Fruit fly (Drosophila melanogaster) whole organism, embryonic: Measurements from ENCODE around the gene CG3434.

Experiments used
- Aef1 ChIP-seq: fragments of 200-800 bp; sonication (Bioruptor generic); IDR thresholded peaks from 3 replicates; pipeline ENCODE4 v1.3.6; 2022; ENCODE audit warnings: missing biosample characterization, missing genetic modification characterization
- Atf6 ChIP-seq: fragments of 200-800 bp; sonication (Bioruptor generic); IDR thresholded peaks from 2 replicates; pipeline ENCODE4 v1.3.6; 2022; ENCODE audit warnings: missing biosample characterization, missing genetic modification characterization
- B-H1 ChIP-seq: fragments of 200-800 bp; sonication (Bioruptor generic); IDR thresholded peaks from 3 replicates; pipeline ENCODE4 v1.3.6; 2022; ENCODE audit warnings: missing biosample characterization, missing genetic modification characterization
- CG10209 ChIP-seq: fragments of 200-800 bp; sonication (Bioruptor generic); optimal IDR thresholded peaks from 3 replicates; lab custom pipeline; 2017; ENCODE audit warnings: missing biosample characterization, mild to moderate bottlenecking, missing genetic modification characterization, missing genetic modification reagents
- CG11247 ChIP-seq: fragments of 200-800 bp; sonication (Bioruptor generic); IDR thresholded peaks from 2 replicates; pipeline ENCODE4 v1.3.6; 2022; ENCODE audit warnings: missing biosample characterization, missing genetic modification characterization
- CG12299 ChIP-seq: fragments of 200-800 bp; sonication (Bioruptor generic); optimal IDR thresholded peaks from 2 replicates; lab custom pipeline; 2018; ENCODE audit warnings: missing biosample characterization, mild to moderate bottlenecking, missing genetic modification characterization
- CG16863 ChIP-seq: fragments of 200-800 bp; sonication (Bioruptor generic); optimal IDR thresholded peaks from 3 replicates; lab custom pipeline; 2016; ENCODE audit warnings: missing biosample characterization, missing genetic modification characterization
- CG18476 ChIP-seq: fragments of 200-800 bp; sonication (Bioruptor generic); optimal IDR thresholded peaks from 2 replicates; lab custom pipeline; 2016; ENCODE audit warnings: missing biosample characterization, mild to moderate bottlenecking, missing genetic modification characterization
- CG2116 ChIP-seq: fragments of 200-800 bp; sonication (Bioruptor generic); optimal IDR thresholded peaks from 3 replicates; lab custom pipeline; 2018; ENCODE audit warnings: missing biosample characterization, mild to moderate bottlenecking, missing genetic modification characterization
- CG2129 ChIP-seq: fragments of 200-800 bp; sonication (Bioruptor generic); IDR thresholded peaks from 2 replicates; pipeline ENCODE4 v1.3.6; 2022; ENCODE audit warnings: missing biosample characterization, missing genetic modification characterization; ENCODE audit not compliant: partially characterized antibody
- CG33213 ChIP-seq: fragments of 200-800 bp; sonication (Bioruptor generic); optimal IDR thresholded peaks from 3 replicates; lab custom pipeline; 2016; ENCODE audit warnings: missing biosample characterization, missing genetic modification characterization
- CG34376 ChIP-seq: fragments of 200-800 bp; sonication (Bioruptor generic); optimal IDR thresholded peaks from 2 replicates; lab custom pipeline; 2018; ENCODE audit warnings: missing biosample characterization, mild to moderate bottlenecking, missing genetic modification characterization
- CG4360 ChIP-seq: fragments of 200-800 bp; sonication (Bioruptor generic); IDR thresholded peaks from 2 replicates; pipeline ENCODE4 v1.3.6; 2022; ENCODE audit warnings: missing biosample characterization, missing genetic modification characterization
- CG4820 ChIP-seq: fragments of 200-800 bp; sonication (Bioruptor generic); optimal IDR thresholded peaks from 3 replicates; lab custom pipeline; 2016; ENCODE audit warnings: missing biosample characterization, missing genetic modification characterization
- CG9797 ChIP-seq: fragments of 200-800 bp; sonication (Bioruptor generic); optimal IDR thresholded peaks from 3 replicates; lab custom pipeline; 2018; ENCODE audit warnings: missing biosample characterization, mild to moderate bottlenecking, missing genetic modification characterization
- Dad ChIP-seq: fragments of 200-800 bp; sonication (Bioruptor generic); optimal IDR thresholded peaks from 3 replicates; lab custom pipeline; 2016; ENCODE audit warnings: missing biosample characterization, missing genetic modification characterization
- Dbx ChIP-seq: fragments of 200-800 bp; sonication (Bioruptor generic); IDR thresholded peaks from 3 replicates; pipeline ENCODE4 v1.3.6; 2022; ENCODE audit warnings: missing biosample characterization, missing genetic modification characterization
- Dek ChIP-seq: fragments of 200-800 bp; sonication (Bioruptor generic); optimal IDR thresholded peaks from 3 replicates; lab custom pipeline; 2019; ENCODE audit warnings: missing biosample characterization, mild to moderate bottlenecking, missing genetic modification characterization, moderate library complexity
- GATAe ChIP-seq: fragments of 200-800 bp; sonication (Bioruptor generic); conservative IDR thresholded peaks from 2 replicates; pipeline ENCODE4 v1.3.6; 2022; ENCODE audit warnings: missing biosample characterization, missing genetic modification characterization
- HLH3B ChIP-seq: fragments of 200-800 bp; sonication (Bioruptor generic); IDR thresholded peaks from 2 replicates; pipeline ENCODE4 v1.3.6; 2022; ENCODE audit warnings: missing biosample characterization, missing genetic modification characterization
- HmgZ ChIP-seq: fragments of 200-800 bp; sonication (Bioruptor generic); optimal IDR thresholded peaks from 2 replicates; lab custom pipeline; 2018; ENCODE audit warnings: missing biosample characterization, mild to moderate bottlenecking, missing genetic modification characterization
- Hmr ChIP-seq: fragments of 200-800 bp; sonication (Bioruptor generic); optimal IDR thresholded peaks from 3 replicates; lab custom pipeline; 2017; ENCODE audit warnings: mild to moderate bottlenecking, missing biosample characterization, missing genetic modification reagents, missing genetic modification characterization
- Hr78 ChIP-seq, 2 experiments: fragments of 200-800 bp in 1 of 2; fragments of >200 bp in 1 of 2; sonication (Bioruptor generic) in 1 of 2; optimal IDR thresholded peaks; 2 replicates each; lab custom pipeline; 2017 to 2019; ENCODE audit warnings: missing biosample characterization in 2 of 2, missing genetic modification characterization in 2 of 2, mild to moderate bottlenecking in 1 of 2, moderate library complexity in 1 of 2
- Hsf ChIP-seq: fragments of 200-800 bp; sonication (Bioruptor generic); optimal IDR thresholded peaks from 3 replicates; lab custom pipeline; 2016; ENCODE audit warnings: missing biosample characterization, missing genetic modification characterization
- Lim3 ChIP-seq: fragments of 200-800 bp; sonication (Bioruptor generic); IDR thresholded peaks from 2 replicates; pipeline ENCODE4 v1.3.6; 2022; ENCODE audit warnings: missing biosample characterization, missing genetic modification characterization
- Max ChIP-seq: fragments of 200-800 bp; sonication (Bioruptor generic); optimal IDR thresholded peaks from 2 replicates; lab custom pipeline; 2016; ENCODE audit warnings: missing biosample characterization, mild to moderate bottlenecking, missing genetic modification characterization
- Meics ChIP-seq: fragments of 200-800 bp; sonication (Bioruptor generic); optimal IDR thresholded peaks from 2 replicates; lab custom pipeline; 2017; ENCODE audit warnings: missing biosample characterization, mild to moderate bottlenecking, missing genetic modification characterization
- NC2α ChIP-seq: fragments of 200-800 bp; sonication (Bioruptor generic); optimal IDR thresholded peaks from 2 replicates; lab custom pipeline; 2016; ENCODE audit warnings: missing biosample characterization, missing genetic modification characterization
- NK7.1 ChIP-seq: fragments of 200-800 bp; sonication (Bioruptor generic); optimal IDR thresholded peaks from 3 replicates; lab custom pipeline; 2016; ENCODE audit warnings: missing biosample characterization, missing genetic modification characterization
- Oli ChIP-seq: fragments of 200-800 bp; sonication (Bioruptor generic); optimal IDR thresholded peaks from 2 replicates; lab custom pipeline; 2018; ENCODE audit warnings: missing biosample characterization, mild to moderate bottlenecking, missing genetic modification characterization, moderate library complexity
- Ravus ChIP-seq: fragments of 200-800 bp; sonication (Bioruptor generic); IDR thresholded peaks from 2 replicates; pipeline ENCODE4 v1.3.6; 2022; ENCODE audit warnings: missing biosample characterization, missing genetic modification characterization
- Xbp1 ChIP-seq: fragments of 200-800 bp; sonication (Bioruptor generic); optimal IDR thresholded peaks from 3 replicates; lab custom pipeline; 2016; ENCODE audit warnings: missing biosample characterization, mild to moderate bottlenecking, missing genetic modification characterization
- al ChIP-seq: fragments of 200-800 bp; sonication (Bioruptor generic); IDR thresholded peaks from 2 replicates; pipeline ENCODE4 v1.3.6; 2022; ENCODE audit warnings: missing biosample characterization, missing genetic modification characterization
- chm ChIP-seq: fragments of 200-800 bp; sonication (Bioruptor generic); IDR thresholded peaks from 2 replicates; pipeline ENCODE4 v1.3.6; 2022; ENCODE audit warnings: missing biosample characterization, missing genetic modification characterization
- dmrt99B ChIP-seq: fragments of 200-800 bp; sonication (Bioruptor generic); optimal IDR thresholded peaks from 2 replicates; lab custom pipeline; 2018; ENCODE audit warnings: missing biosample characterization, mild to moderate bottlenecking, missing genetic modification characterization, moderate library complexity
- eve ChIP-seq, 2 experiments: fragments of >200 bp; optimal IDR thresholded peaks; 2 replicates each; lab custom pipeline; 2017; ENCODE audit warnings: missing biosample characterization in 2 of 2, missing genetic modification characterization in 2 of 2
- ewg ChIP-seq: fragments of 200-800 bp; sonication (Bioruptor generic); optimal IDR thresholded peaks from 3 replicates; lab custom pipeline; 2017; ENCODE audit warnings: mild to moderate bottlenecking, missing biosample characterization, missing genetic modification reagents, missing genetic modification characterization
- fd96Cb ChIP-seq: fragments of 200-800 bp; sonication (Bioruptor generic); optimal IDR thresholded peaks from 2 replicates; lab custom pipeline; 2018; ENCODE audit warnings: missing biosample characterization, mild to moderate bottlenecking, missing genetic modification characterization, moderate library complexity
- h ChIP-seq: fragments of >200 bp; optimal IDR thresholded peaks from 2 replicates; lab custom pipeline; 2017
- hbn ChIP-seq: fragments of 200-800 bp; sonication (Bioruptor generic); IDR thresholded peaks from 2 replicates; pipeline ENCODE4 v1.3.6; 2022; ENCODE audit warnings: missing biosample characterization, missing genetic modification characterization; ENCODE audit not compliant: partially characterized antibody
- jing ChIP-seq: fragments of 200-800 bp; sonication (Bioruptor generic); optimal IDR thresholded peaks from 2 replicates; lab custom pipeline; 2018; ENCODE audit warnings: missing biosample characterization, mild to moderate bottlenecking, missing genetic modification characterization
- kah ChIP-seq: fragments of 200-800 bp; sonication (Bioruptor generic); optimal IDR thresholded peaks from 2 replicates; lab custom pipeline; 2018; ENCODE audit warnings: missing biosample characterization, mild to moderate bottlenecking, missing genetic modification characterization
- mld ChIP-seq: fragments of 200-800 bp; sonication (Bioruptor generic); IDR thresholded peaks from 3 replicates; pipeline ENCODE4 v1.3.6; 2022; ENCODE audit warnings: missing biosample characterization, missing genetic modification characterization; ENCODE audit not compliant: partially characterized antibody
- nerfin-1 ChIP-seq: fragments of 200-800 bp; sonication (Bioruptor generic); optimal IDR thresholded peaks from 3 replicates; lab custom pipeline; 2019; ENCODE audit warnings: missing biosample characterization, mild to moderate bottlenecking, missing genetic modification characterization, moderate library complexity
- ranshi ChIP-seq: fragments of 200-800 bp; sonication (Bioruptor generic); IDR thresholded peaks from 2 replicates; pipeline ENCODE4 v1.3.6; 2022; ENCODE audit warnings: missing biosample characterization, missing genetic modification characterization
- repo ChIP-seq: fragments of 200-800 bp; sonication (Bioruptor generic); optimal IDR thresholded peaks from 2 replicates; lab custom pipeline; 2016; ENCODE audit warnings: missing biosample characterization, missing genetic modification characterization
- shn ChIP-seq: fragments of 200-800 bp; sonication (Bioruptor generic); optimal IDR thresholded peaks from 3 replicates; lab custom pipeline; 2016; ENCODE audit warnings: missing biosample characterization, missing genetic modification characterization
- sob ChIP-seq: fragments of 200-800 bp; sonication (Bioruptor generic); IDR thresholded peaks from 2 replicates; pipeline ENCODE4 v1.3.6; 2022; ENCODE audit warnings: missing biosample characterization, missing genetic modification characterization
- sug ChIP-seq: fragments of 200-800 bp; optimal IDR thresholded peaks from 2 replicates; lab custom pipeline; 2019; ENCODE audit warnings: missing biosample characterization, mild to moderate bottlenecking, missing genetic modification characterization, moderate library complexity
- trem ChIP-seq: fragments of 200-800 bp; optimal IDR thresholded peaks from 3 replicates; lab custom pipeline; 2019; ENCODE audit warnings: missing biosample characterization, mild to moderate bottlenecking, missing genetic modification characterization, moderate library complexity

The CG3434 gene

DNA sequence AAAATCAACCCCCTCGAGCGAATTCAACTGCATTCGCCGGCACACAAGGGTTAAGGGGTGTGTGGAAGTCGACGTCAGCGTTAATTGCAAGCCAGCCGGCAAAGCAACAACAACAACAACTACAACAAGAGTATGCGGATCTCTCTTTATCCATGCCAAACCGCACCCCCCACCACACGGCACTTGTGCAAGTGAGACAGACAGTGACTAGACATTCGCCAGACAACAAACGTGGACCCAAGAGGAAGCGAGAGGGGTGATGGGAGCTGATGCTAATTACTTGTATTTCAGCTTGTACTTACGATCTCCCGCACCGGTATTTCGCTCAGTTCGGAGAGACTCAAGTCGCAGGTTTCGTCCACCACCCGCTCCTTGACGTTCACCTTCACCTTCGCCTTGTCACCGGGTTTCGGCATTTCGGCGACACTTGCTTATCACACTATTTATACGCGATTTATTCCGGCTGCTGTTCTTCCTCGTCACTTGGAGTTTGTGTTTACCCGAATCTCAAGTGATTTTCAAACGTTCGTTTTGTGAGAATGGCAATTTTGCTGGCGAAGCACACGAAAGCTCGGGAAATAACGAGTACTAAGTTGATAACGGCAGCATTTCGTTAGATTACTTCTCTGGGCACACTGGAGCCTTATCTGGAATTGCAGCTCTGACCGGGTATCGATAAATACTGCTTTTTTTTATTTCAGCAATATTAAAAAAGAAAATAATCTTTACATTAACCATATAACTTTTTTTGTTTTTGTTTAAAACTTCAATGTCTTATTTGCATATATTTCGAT, 48.6 kb upstream of the CG3434 start, which contains the start of gene CG3408:
Gene CG3408, minus strand, starts transcription at position 547 of the 794 bp plus-strand sequence.
- TF ChIP-seq Max (GFP tag; lab: Kevin White, UChicago) (peak; percentile 38), hbn (GFP tag; lab: Robert Waterston, UW) (no peak), kah (GFP tag; lab: Kevin White, UChicago) (no peak), Hr78 (GFP tag; optimal IDR thresholded peaks at IDR 0.05; lab: Kevin White, UChicago) (no peak), Atf6 (GFP tag; lab: Robert Waterston, UW) (0 out of 2 replicates have a peak, but pooled peaks have one; percentile 6), HLH3B (no peak), CG10209 (no peak), CG34376 (GFP tag; lab: Kevin White, UChicago) (peak; percentile 82), Hmr (GFP tag; lab: Kevin White, UChicago) (peak; percentile 48), CG33213 (GFP tag; lab: Kevin White, UChicago) (peak; percentile 66), al (no peak), fd96Cb (tag; lab: Kevin White, UChicago) (no peak), CG2129 (no peak), Ravus (GFP tag; lab: Robert Waterston, UW) (no peak), sob (GFP tag; lab: Robert Waterston, UW) (0 out of 2 replicates have a peak, but pooled peaks have one; percentile 14), Dek (tag; lab: Kevin White, UChicago) (no peak), shn (no peak), ewg (GFP tag; lab: Kevin White, UChicago) (peak; percentile 62), sug (peak; percentile 59), CG4820 (GFP tag; lab: Kevin White, UChicago) (no peak), Dbx (GFP tag; lab: Robert Waterston, UW) (0 out of 3 replicates have a peak, but pooled peaks have one; percentile 7), CG2116 (GFP tag; lab: Kevin White, UChicago) (peak; percentile 97), Oli (tag; lab: Kevin White, UChicago) (no peak), CG9797 (GFP tag; lab: Kevin White, UChicago) (peak; percentile 95), NC2α (GFP tag; lab: Kevin White, UChicago) (no peak), CG16863 (GFP tag; lab: Kevin White, UChicago) (no peak), jing (GFP tag; lab: Kevin White, UChicago) (no peak), mld (GFP tag; lab: Robert Waterston, UW) (no peak), Aef1 (0 out of 3 replicates have a peak, but pooled peaks have one; percentile 8), CG11247 (GFP tag; lab: Robert Waterston, UW) (no peak), CG4360 (peak; percentile 94), nerfin-1 (tag; lab: Kevin White, UChicago) (peak; percentile 50), trem (tag; lab: Kevin White, UChicago) (peak; percentile 29), HmgZ (tag; lab: Kevin White, UChicago) (peak; percentile 71), Hsf (GFP tag; lab: Kevin White, UChicago) (no peak), repo (GFP tag; lab: Kevin White, UChicago) (no peak), CG18476 (no peak), Xbp1 (GFP tag; lab: Kevin White, UChicago) (peak; percentile 0), NK7.1 (GFP tag; lab: Kevin White, UChicago) (no peak), Meics (GFP tag; lab: Kevin White, UChicago) (no peak), ranshi (GFP tag; lab: Robert Waterston, UW) (0 out of 2 replicates have a peak, but pooled peaks have one; percentile 8), GATAe (peak; percentile 23; the same call in 1 of the 2 replicates), B-H1 (GFP tag; lab: Robert Waterston, UW) (no peak), chm (GFP tag; lab: Robert Waterston, UW) (no peak), dmrt99B (tag; lab: Kevin White, UChicago) (no peak), CG12299 (tag; lab: Kevin White, UChicago) (no peak), eve (GFP tag; optimal IDR thresholded peaks at IDR 0.05; lab: Kevin White, UChicago) (no peak), Dad (GFP tag; lab: Kevin White, UChicago) (peak; percentile 32), Lim3 (GFP tag; lab: Robert Waterston, UW) (no peak), h (lab: Kevin White, UChicago) (no peak)
